Fruit fly (Drosophila melanogaster) whole organism, pupa: Measurements from ENCODE around the gene Gart.

Source experiments
- CG10348 ChIP-seq: fragments of 200-800 bp; sonication (Bioruptor generic); IDR thresholded peaks from 2 replicates; pipeline ENCODE4 v1.3.6; 2022; ENCODE audit warnings: missing biosample characterization, missing genetic modification characterization
- CG12605 ChIP-seq: fragments of 200-800 bp; sonication (Bioruptor generic); IDR thresholded peaks from 2 replicates; pipeline ENCODE4 v1.3.6; 2022; ENCODE audit warnings: missing biosample characterization, missing genetic modification characterization
- CG13204 ChIP-seq: fragments of 200-800 bp; sonication (Bioruptor generic); optimal IDR thresholded peaks from 2 replicates; lab custom pipeline; 2018; ENCODE audit warnings: missing biosample characterization, mild to moderate bottlenecking, missing genetic modification characterization, moderate library complexity
- CG14655 ChIP-seq: fragments of 200-800 bp; sonication (Bioruptor generic); optimal IDR thresholded peaks from 3 replicates; lab custom pipeline; 2017; ENCODE audit warnings: mild to moderate bottlenecking, missing biosample characterization, missing genetic modification reagents, missing genetic modification characterization
- CG15710 ChIP-seq: fragments of 200-800 bp; sonication (Bioruptor generic); optimal IDR thresholded peaks from 2 replicates; lab custom pipeline; 2018; ENCODE audit warnings: missing biosample characterization, mild to moderate bottlenecking, missing genetic modification characterization, moderate library complexity
- CG17806 ChIP-seq: fragments of 200-800 bp; sonication (Bioruptor generic); optimal IDR thresholded peaks from 2 replicates; lab custom pipeline; 2018; ENCODE audit warnings: missing biosample characterization, mild to moderate bottlenecking, missing genetic modification characterization, moderate library complexity
- CG32121 ChIP-seq: fragments of 200-800 bp; sonication (Bioruptor generic); IDR thresholded peaks from 2 replicates; pipeline ENCODE4 v1.3.6; 2022; ENCODE audit warnings: missing biosample characterization, missing genetic modification characterization
- CG34367 ChIP-seq: fragments of 200-800 bp; sonication (Bioruptor generic); optimal IDR thresholded peaks from 2 replicates; lab custom pipeline; 2018; ENCODE audit warnings: missing biosample characterization, mild to moderate bottlenecking, missing genetic modification characterization
- CG4496 ChIP-seq: fragments of 200-800 bp; sonication (Bioruptor generic); IDR thresholded peaks from 3 replicates; pipeline ENCODE4 v1.3.6; 2022; ENCODE audit warnings: missing biosample characterization, missing genetic modification characterization
- CG8159 ChIP-seq: fragments of 200-800 bp; sonication (Bioruptor generic); optimal IDR thresholded peaks from 3 replicates; lab custom pipeline; 2018; ENCODE audit warnings: missing biosample characterization, mild to moderate bottlenecking, missing genetic modification characterization, moderate library complexity
- CG8301 ChIP-seq: fragments of 200-800 bp; sonication (Bioruptor generic); optimal IDR thresholded peaks from 2 replicates; lab custom pipeline; 2018; ENCODE audit warnings: missing biosample characterization, mild to moderate bottlenecking, missing genetic modification characterization
- CG9948 ChIP-seq: fragments of 200-800 bp; sonication (Bioruptor generic); optimal IDR thresholded peaks from 2 replicates; lab custom pipeline; 2018; ENCODE audit warnings: missing biosample characterization, mild to moderate bottlenecking, missing genetic modification characterization, moderate library complexity
- D1 ChIP-seq: fragments of 200-800 bp; sonication (Bioruptor generic); optimal IDR thresholded peaks from 2 replicates; lab custom pipeline; 2018; ENCODE audit warnings: missing biosample characterization, mild to moderate bottlenecking, missing genetic modification characterization, moderate library complexity
- EcR ChIP-seq: fragments of 200-800 bp; sonication (Bioruptor generic); optimal IDR thresholded peaks from 3 replicates; lab custom pipeline; 2019; ENCODE audit warnings: missing biosample characterization, missing genetic modification characterization, mild to moderate bottlenecking, moderate library complexity, missing genetic modification reagents
- Ets98B ChIP-seq: fragments of 200-800 bp; sonication (Bioruptor generic); IDR thresholded peaks from 2 replicates; pipeline ENCODE4 v1.3.6; 2022; ENCODE audit warnings: missing biosample characterization, missing genetic modification characterization
- Pif1A ChIP-seq: fragments of 200-800 bp; sonication (Bioruptor generic); optimal IDR thresholded peaks from 3 replicates; lab custom pipeline; 2016; ENCODE audit warnings: missing biosample characterization, missing genetic modification characterization
- Pif1B ChIP-seq: fragments of 200-800 bp; sonication (Bioruptor generic); optimal IDR thresholded peaks from 3 replicates; lab custom pipeline; 2016; ENCODE audit warnings: missing biosample characterization, missing genetic modification characterization
- Snoo ChIP-seq: fragments of 200-800 bp; sonication (Bioruptor generic); optimal IDR thresholded peaks from 3 replicates; lab custom pipeline; 2017; ENCODE audit warnings: missing biosample characterization, mild to moderate bottlenecking, missing genetic modification characterization, inconsistent platforms
- fd96Ca ChIP-seq: fragments of 200-800 bp; sonication (Bioruptor generic); IDR thresholded peaks from 3 replicates; pipeline ENCODE4 v1.3.6; 2022; ENCODE audit warnings: missing biosample characterization, missing genetic modification characterization
- gl ChIP-seq: fragments of 200-800 bp; sonication (Bioruptor generic); optimal IDR thresholded peaks from 2 replicates; lab custom pipeline; 2018; ENCODE audit warnings: missing biosample characterization, mild to moderate bottlenecking, missing genetic modification characterization
- rn ChIP-seq: fragments of 200-800 bp; sonication (Bioruptor generic); IDR thresholded peaks from 2 replicates; pipeline ENCODE4 v1.3.6; 2022; ENCODE audit warnings: missing biosample characterization, missing genetic modification characterization

Gart gene

dm6 chr2L:7050492-7051182, 26.9 kb upstream of the Gart start:
- TF ChIP-seq CG8159 (tag; lab: Kevin White, UChicago) = no peak
- peak; percentile 83 for TF ChIP-seq EcR (GFP tag; lab: Kevin White, UChicago)
- TF ChIP-seq CG4496 = no peak
- TF ChIP-seq Snoo (tag; lab: Kevin White, UChicago) = no peak
- peak; percentile 70 for TF ChIP-seq CG13204 (GFP tag; lab: Kevin White, UChicago)
- no peak for TF ChIP-seq Pif1A (GFP tag; lab: Kevin White, UChicago)
- TF ChIP-seq gl (tag; lab: Kevin White, UChicago) = no peak
- TF ChIP-seq D1 = no peak
- no peak for TF ChIP-seq CG15710 (tag; lab: Kevin White, UChicago)
- TF ChIP-seq, all 21 proteins: peak for 2

DNA sequence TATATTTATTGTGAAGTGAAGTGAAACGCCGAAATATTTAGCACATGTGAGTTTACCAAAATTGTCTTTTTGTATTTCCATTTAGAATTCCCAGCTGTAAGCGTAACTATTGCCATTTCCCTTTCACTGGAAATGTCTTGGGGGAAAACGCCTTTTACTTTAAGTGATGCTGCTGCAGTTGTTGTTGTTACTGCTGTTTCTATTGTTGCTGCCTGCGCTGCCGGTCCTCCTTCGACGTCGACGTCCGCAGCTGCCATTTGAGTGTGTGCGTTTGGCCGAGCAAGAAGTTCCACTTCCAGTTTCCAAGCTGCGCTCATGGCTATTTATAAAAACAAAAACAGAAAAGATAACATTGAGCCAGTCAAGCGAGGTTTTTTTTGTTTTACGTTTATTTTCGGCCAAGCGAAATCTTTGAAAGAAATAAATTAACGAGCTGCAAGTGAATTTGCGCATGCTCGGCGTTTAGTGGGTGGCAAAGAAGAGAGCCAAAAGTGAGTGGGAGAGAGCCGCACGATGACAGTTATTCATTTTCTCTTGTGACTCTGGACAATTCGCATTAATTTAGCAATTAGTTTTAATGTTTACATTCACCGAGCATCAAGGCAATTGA, 26.1 kb upstream of the Gart start:
- 0 out of 3 replicates have a peak, but pooled peaks have one; percentile 40 for TF ChIP-seq fd96Ca (GFP tag; lab: Robert Waterston, UW)
- no peak for TF ChIP-seq Snoo (tag; lab: Kevin White, UChicago)
- TF ChIP-seq Ets98B (GFP tag; lab: Robert Waterston, UW) = peak; percentile 39; the same call in 1 of the 2 replicates
- peak; percentile 45; the same call in 1 of the 2 replicates for TF ChIP-seq CG32121 (GFP tag; lab: Robert Waterston, UW)
- TF ChIP-seq CG34367 (tag; lab: Kevin White, UChicago) = no peak
- peak; percentile 44 for TF ChIP-seq CG12605
- TF ChIP-seq CG4496 = peak; percentile 33; the same call in 1 of the 3 replicates

- TF ChIP-seq Ets98B (GFP tag; lab: Robert Waterston, UW) (peak; percentile 44; the same call in 1 of the 2 replicates), CG34367 (tag; lab: Kevin White, UChicago) (no peak), rn (no peak), CG4496 (peak; percentile 46; the same call in 1 of the 3 replicates), CG10348 (no peak), CG13204 (GFP tag; lab: Kevin White, UChicago) (no peak), CG14655 (no peak), Pif1B (GFP tag; lab: Kevin White, UChicago) (peak; percentile 51), CG17806 (tag; lab: Kevin White, UChicago) (no peak), EcR (GFP tag; lab: Kevin White, UChicago) (peak; percentile 79), CG32121 (GFP tag; lab: Robert Waterston, UW) (peak; percentile 22; the same call in 1 of the 2 replicates), fd96Ca (GFP tag; lab: Robert Waterston, UW) (peak; percentile 50; the same call in 1 of the 3 replicates), CG15710 (tag; lab: Kevin White, UChicago) (no peak), gl (tag; lab: Kevin White, UChicago) (peak; percentile 18), CG9948 (tag; lab: Kevin White, UChicago) (no peak), Snoo (tag; lab: Kevin White, UChicago) (peak; percentile 4), CG12605 (peak; percentile 72), D1 (peak; percentile 49), CG8301 (tag; lab: Kevin White, UChicago) (no peak), Pif1A (GFP tag; lab: Kevin White, UChicago) (peak; percentile 22), CG8159 (tag; lab: Kevin White, UChicago) (peak; percentile 11)
These were observed 25.4 kb upstream of the Gart start for dm6 chr2L:7049009-7049647.

- no peak for TF ChIP-seq Snoo (tag; lab: Kevin White, UChicago)
- TF ChIP-seq fd96Ca (GFP tag; lab: Robert Waterston, UW) = no peak
- TF ChIP-seq gl (tag; lab: Kevin White, UChicago) = no peak
- TF ChIP-seq rn = no peak
- TF ChIP-seq EcR (GFP tag; lab: Kevin White, UChicago) = no peak
- TF ChIP-seq Pif1B (GFP tag; lab: Kevin White, UChicago) = no peak
- no peak for TF ChIP-seq CG12605
- TF ChIP-seq CG17806 (tag; lab: Kevin White, UChicago) = no peak
- no peak for TF ChIP-seq Ets98B (GFP tag; lab: Robert Waterston, UW)
- TF ChIP-seq D1 = no peak
- no peak for TF ChIP-seq CG4496
- TF ChIP-seq CG8159 (tag; lab: Kevin White, UChicago) = no peak
- no peak for TF ChIP-seq CG13204 (GFP tag; lab: Kevin White, UChicago)
- no peak for TF ChIP-seq CG34367 (tag; lab: Kevin White, UChicago)
- no peak for TF ChIP-seq CG9948 (tag; lab: Kevin White, UChicago)
- no peak for TF ChIP-seq CG8301 (tag; lab: Kevin White, UChicago)
- no peak for TF ChIP-seq CG32121 (GFP tag; lab: Robert Waterston, UW)
These were observed 24.0 kb upstream of the Gart start for dm6 chr2L:7047703-7048102.
